Worm (Caenorhabditis elegans): ENCODE results near the gene T24H10.4.

DNA sequence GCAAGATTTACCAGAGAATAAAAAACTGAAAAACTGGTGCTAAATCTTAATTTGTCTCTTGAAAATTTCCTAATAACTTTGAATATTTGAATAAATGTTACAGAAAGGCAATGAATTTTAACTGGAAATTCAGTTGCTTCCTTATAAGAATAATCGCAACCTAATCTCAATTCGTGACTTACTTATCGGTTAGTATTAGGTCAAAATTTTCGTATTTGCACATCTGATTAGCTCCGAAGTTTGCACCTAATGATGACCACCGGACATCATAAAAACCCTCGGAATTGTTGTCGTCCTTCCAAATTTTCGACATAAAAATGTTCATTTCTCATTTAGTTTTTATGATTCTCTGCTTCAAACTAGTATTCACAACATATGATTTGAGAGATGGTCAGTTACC, 28.5 kb downstream of the T24H10.4 start, which contains the start of gene C16D2.3:
- TF ChIP-seq D1046.2 (GFP tag; IDR thresholded peaks at IDR 0.05) (no peak), unc-62 (GFP tag; optimal IDR thresholded peaks at IDR 0.05 in 1 of 2) (no peak), unc-62 (tag; optimal IDR thresholded peaks at IDR 0.05) (no peak), Y75B8A.6 (GFP tag; IDR thresholded peaks at IDR 0.05) (no peak), mdl-1 (tag; optimal IDR thresholded peaks at IDR 0.05) (no peak), T20F7.1 (GFP tag; optimal IDR thresholded peaks at IDR 0.05) (no peak), aha-1 (tag) (no peak), F26F4.8 (GFP tag; conservative IDR thresholded peaks at IDR 0.05) (no peak)

All from whole organism, L4 larva.